Worm (Caenorhabditis elegans) whole organism, young adult: ENCODE measurements around the gene C39E9.8.

Experiments
- B0035.1 ChIP-seq: sonication (generic microtip); optimal IDR thresholded peaks from 2 replicates; lab custom pipeline; 2016; ENCODE audit warnings: missing genetic modification characterization, mild to moderate bottlenecking, missing compliant biosample characterization, missing genotype, missing genetic modification reagents
- F10E7.11 ChIP-seq: sonication (generic microtip); optimal IDR thresholded peaks from 2 replicates; lab custom pipeline; 2017; ENCODE audit warnings: mild to moderate bottlenecking, missing genetic modification characterization, moderate library complexity, missing compliant biosample characterization
- F23B12.7 ChIP-seq: sonication (generic microtip); optimal IDR thresholded peaks from 2 replicates; lab custom pipeline; 2017; ENCODE audit warnings: missing genetic modification characterization, mild to moderate bottlenecking, missing compliant biosample characterization, antibody characterized with exemption, moderate library complexity; ENCODE audit not compliant: insufficient read depth
- F39B2.1 ChIP-seq: fragments of 200-800 bp; sonication (Bioruptor generic); IDR thresholded peaks from 2 replicates; pipeline ENCODE4 v1.3.6; 2022; ENCODE audit warnings: missing genetic modification reagents, missing genetic modification characterization, missing compliant biosample characterization
- F52B5.7 ChIP-seq: sonication (generic microtip); optimal IDR thresholded peaks from 2 replicates; lab custom pipeline; 2016; ENCODE audit warnings: mild to moderate bottlenecking, missing genetic modification characterization, missing compliant biosample characterization
- K11D2.4 ChIP-seq: fragments of 200-800 bp; sonication (Bioruptor generic); IDR thresholded peaks from 2 replicates; pipeline ENCODE4 v1.3.6; 2022; ENCODE audit warnings: missing genetic modification reagents, missing genetic modification characterization, missing compliant biosample characterization
- T07F8.4 ChIP-seq: sonication (generic microtip); optimal IDR thresholded peaks from 2 replicates; lab custom pipeline; 2016; ENCODE audit warnings: mild to moderate bottlenecking, missing genetic modification characterization, moderate library complexity, missing compliant biosample characterization
- Y56A3A.18 ChIP-seq: fragments of 200-800 bp; sonication (Bioruptor generic); IDR thresholded peaks from 2 replicates; pipeline ENCODE4 v1.3.6; 2022; ENCODE audit warnings: missing genetic modification reagents, missing genetic modification characterization, missing compliant biosample characterization
- attf-5 ChIP-seq: fragments of 200-800 bp; sonication (Bioruptor generic); optimal IDR thresholded peaks from 2 replicates; lab custom pipeline; 2018; ENCODE audit warnings: mild to moderate bottlenecking, missing genetic modification characterization, missing compliant biosample characterization
- bed-2 ChIP-seq: fragments of 200-800 bp; sonication (Bioruptor generic); IDR thresholded peaks from 2 replicates; pipeline ENCODE4 v1.3.6; 2022; ENCODE audit warnings: missing genetic modification reagents, missing genetic modification characterization, missing compliant biosample characterization
- ccch-3 ChIP-seq: fragments of 200-800 bp; sonication (Bioruptor generic); optimal IDR thresholded peaks from 2 replicates; lab custom pipeline; 2018; ENCODE audit warnings: mild to moderate bottlenecking, missing genetic modification characterization, missing compliant biosample characterization
- chd-7 ChIP-seq: sonication (generic microtip); optimal IDR thresholded peaks from 2 replicates; lab custom pipeline; 2016; ENCODE audit warnings: mild to moderate bottlenecking, missing genetic modification characterization, moderate library complexity, missing compliant biosample characterization
- die-1 ChIP-seq: sonication (generic microtip); optimal IDR thresholded peaks from 2 replicates; lab custom pipeline; 2016; ENCODE audit warnings: missing genotype, mild to moderate bottlenecking, missing genetic modification characterization, missing compliant biosample characterization
- dox-1 ChIP-seq: fragments of 200-800 bp; sonication (Bioruptor generic); IDR thresholded peaks from 2 replicates; pipeline ENCODE4 v1.3.6; 2022; ENCODE audit warnings: missing genetic modification reagents, missing genetic modification characterization, missing compliant biosample characterization
- efl-1 ChIP-seq: fragments of 150-350 bp; optimal IDR thresholded peaks from 2 replicates; lab custom pipeline; 2014; ENCODE audit warnings: missing biosample characterization, missing genetic modification reagents, missing genetic modification characterization
- fkh-3 ChIP-seq: sonication (generic microtip); optimal IDR thresholded peaks from 2 replicates; lab custom pipeline; 2016; ENCODE audit warnings: mild to moderate bottlenecking, missing genetic modification characterization, missing compliant biosample characterization
- hlh-12 ChIP-seq: sonication (generic microtip); optimal IDR thresholded peaks from 2 replicates; lab custom pipeline; 2016; ENCODE audit warnings: missing genetic modification characterization, missing compliant biosample characterization
- hlh-26 ChIP-seq: fragments of 200-800 bp; sonication (Bioruptor generic); conservative IDR thresholded peaks from 2 replicates; pipeline ENCODE4 v1.3.6; 2022; ENCODE audit warnings: missing genetic modification reagents, missing genetic modification characterization, missing compliant biosample characterization
- lag-1 ChIP-seq: fragments of 200-800 bp; sonication (Bioruptor generic); IDR thresholded peaks from 2 replicates; pipeline ENCODE4 v1.3.6; 2022; ENCODE audit warnings: missing genetic modification reagents, missing genetic modification characterization, missing compliant biosample characterization
- lin-26 ChIP-seq: fragments of 200-800 bp; sonication (Bioruptor generic); IDR thresholded peaks from 2 replicates; pipeline ENCODE4 v1.3.6; 2022; ENCODE audit warnings: missing genetic modification reagents, missing genetic modification characterization, missing compliant biosample characterization
- lin-40 ChIP-seq: sonication (generic microtip); optimal IDR thresholded peaks from 2 replicates; lab custom pipeline; 2016; ENCODE audit warnings: missing genetic modification characterization, mild to moderate bottlenecking, missing compliant biosample characterization, missing genotype, missing genetic modification reagents
- madf-3 ChIP-seq: fragments of 200-800 bp; sonication (Bioruptor generic); IDR thresholded peaks from 2 replicates; pipeline ENCODE4 v1.3.6; 2022; ENCODE audit warnings: missing genetic modification reagents, missing genetic modification characterization, missing compliant biosample characterization
- madf-6 ChIP-seq: fragments of 200-800 bp; sonication (Bioruptor generic); IDR thresholded peaks from 2 replicates; pipeline ENCODE4 v1.3.6; 2022; ENCODE audit warnings: missing genetic modification reagents, missing genetic modification characterization, missing compliant biosample characterization
- mel-28 ChIP-seq: sonication (generic microtip); optimal IDR thresholded peaks from 2 replicates; lab custom pipeline; 2016; ENCODE audit warnings: borderline replicate concordance, mild to moderate bottlenecking, missing genetic modification characterization, missing compliant biosample characterization
- nhr-179 ChIP-seq: sonication (generic microtip); optimal IDR thresholded peaks from 2 replicates; lab custom pipeline; 2016; ENCODE audit warnings: mild to moderate bottlenecking, missing genetic modification characterization, missing compliant biosample characterization
- rec-8 ChIP-seq, 2 experiments: sonication (generic microtip); optimal IDR thresholded peaks; 2 replicates each; lab custom pipeline; 2016; ENCODE audit warnings: mild to moderate bottlenecking in 2 of 2, missing genetic modification characterization in 2 of 2, missing genetic modification reagents in 2 of 2, missing genotype in 2 of 2, missing biosample characterization in 1 of 2, missing compliant biosample characterization in 1 of 2, moderate library complexity in 1 of 2
- rpc-1 ChIP-seq, 2 experiments: fragments of 150-350 bp in 1 of 2; sonication (generic microtip) in 1 of 2; optimal IDR thresholded peaks; 2 replicates each; lab custom pipeline; 2014 to 2018; ENCODE audit warnings: missing biosample characterization in 1 of 2, missing genetic modification characterization in 1 of 2, missing genetic modification reagents in 1 of 2, missing genotype in 1 of 2
- sea-2 ChIP-seq: fragments of 200-800 bp; sonication (Bioruptor generic); IDR thresholded peaks from 2 replicates; pipeline ENCODE4 v1.3.6; 2022; ENCODE audit warnings: missing genetic modification characterization, missing compliant biosample characterization
- snpc-1.1 ChIP-seq: sonication (generic microtip); optimal IDR thresholded peaks from 2 replicates; lab custom pipeline; 2017; ENCODE audit warnings: missing genetic modification characterization, mild to moderate bottlenecking, missing compliant biosample characterization, antibody characterized with exemption, moderate library complexity, missing genotype, missing genetic modification reagents; ENCODE audit not compliant: insufficient read depth
- snpc-4 ChIP-seq, 5 experiments: fragments of 150-350 bp in 1 of 5; sonication (generic microtip) in 4 of 5; optimal IDR thresholded peaks; 2 replicates each; lab custom pipeline; 2014 to 2018; ENCODE audit warnings: missing genetic modification characterization in 5 of 5, missing biosample characterization in 3 of 5, antibody characterized with exemption in 2 of 5, mild to moderate bottlenecking in 2 of 5, missing compliant biosample characterization in 2 of 5, missing genotype in 2 of 5, moderate library complexity in 2 of 5, missing genetic modification reagents in 1 of 5
- somi-1 ChIP-seq: fragments of 200-800 bp; sonication (Bioruptor generic); optimal IDR thresholded peaks from 2 replicates; lab custom pipeline; 2018; ENCODE audit warnings: mild to moderate bottlenecking, missing genetic modification characterization, missing compliant biosample characterization
- tbp1 ChIP-seq: fragments of 200-800 bp; sonication (Bioruptor generic); optimal IDR thresholded peaks from 2 replicates; lab custom pipeline; 2018; ENCODE audit warnings: mild to moderate bottlenecking, missing genetic modification characterization, missing compliant biosample characterization
- zim-3 ChIP-seq: sonication (generic microtip); optimal IDR thresholded peaks from 2 replicates; lab custom pipeline; 2017; ENCODE audit warnings: mild to moderate bottlenecking, missing genetic modification characterization, moderate library complexity, missing compliant biosample characterization
- ztf-22 ChIP-seq: fragments of 200-800 bp; sonication (Bioruptor generic); optimal IDR thresholded peaks from 2 replicates; lab custom pipeline; 2018; ENCODE audit warnings: mild to moderate bottlenecking, missing genetic modification characterization, moderate library complexity, missing compliant biosample characterization
- ztf-25 ChIP-seq: fragments of 200-800 bp; sonication (Bioruptor generic); IDR thresholded peaks from 2 replicates; pipeline ENCODE4 v1.3.6; 2022; ENCODE audit warnings: missing genetic modification reagents, missing genetic modification characterization, missing compliant biosample characterization
- ztf-26 ChIP-seq: sonication (generic microtip); optimal IDR thresholded peaks from 2 replicates; lab custom pipeline; 2017; ENCODE audit warnings: missing genetic modification characterization, missing compliant biosample characterization

Gene C39E9.8

DNA sequence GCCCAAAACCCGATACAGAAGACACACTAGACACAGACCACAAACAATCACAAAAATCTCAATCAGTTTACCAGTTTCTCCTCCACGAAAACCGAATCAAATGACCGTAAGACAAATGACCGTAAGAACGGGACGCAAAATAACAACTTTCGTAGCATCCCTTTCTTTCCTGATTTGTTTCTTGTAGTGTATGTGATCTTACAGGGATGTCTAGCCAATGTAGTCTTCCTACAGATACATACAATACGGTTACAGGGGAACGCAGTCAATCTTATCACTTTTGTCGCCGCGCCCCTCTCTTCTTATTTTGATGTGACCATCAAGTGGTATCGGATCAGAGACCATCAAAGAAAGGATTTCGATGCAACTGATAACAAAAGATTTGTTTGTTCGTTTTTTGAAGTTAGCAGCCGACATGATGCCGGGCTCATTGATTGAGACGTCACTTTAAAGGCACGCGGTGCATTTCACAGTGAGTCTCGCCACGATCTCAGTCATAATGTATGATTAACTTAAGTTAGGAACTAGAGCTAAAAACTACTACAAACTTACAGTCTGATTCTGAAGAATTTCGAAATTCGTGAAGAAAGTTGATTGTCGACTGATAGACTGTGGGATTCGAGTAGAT, 3.5 kb upstream of the C39E9.8 start:
- TF ChIP-seq sea-2 (GFP tag; lab: Robert Waterston, UW) (no peak), somi-1 (GFP tag; lab: Kevin White, UChicago) (peak; percentile 17), lin-26 (GFP tag; lab: Robert Waterston, UW) (peak; percentile 47; the same call in 1 of the 2 replicates), hlh-26 (GFP tag; lab: Robert Waterston, UW) (no peak), snpc-1.1 (tag; lab: Kevin White, UChicago) (no peak), B0035.1 (no peak), snpc-4 (GFP tag; optimal IDR thresholded peaks at IDR 0.05; lab: Kevin White, UChicago) (no peak), snpc-4 (tag; optimal IDR thresholded peaks at IDR 0.05; lab: Kevin White, UChicago) (peak in 3 of 4 experiments; percentile 14 to 79 (median 62)), madf-6 (GFP tag; lab: Robert Waterston, UW) (no peak)

DNA sequence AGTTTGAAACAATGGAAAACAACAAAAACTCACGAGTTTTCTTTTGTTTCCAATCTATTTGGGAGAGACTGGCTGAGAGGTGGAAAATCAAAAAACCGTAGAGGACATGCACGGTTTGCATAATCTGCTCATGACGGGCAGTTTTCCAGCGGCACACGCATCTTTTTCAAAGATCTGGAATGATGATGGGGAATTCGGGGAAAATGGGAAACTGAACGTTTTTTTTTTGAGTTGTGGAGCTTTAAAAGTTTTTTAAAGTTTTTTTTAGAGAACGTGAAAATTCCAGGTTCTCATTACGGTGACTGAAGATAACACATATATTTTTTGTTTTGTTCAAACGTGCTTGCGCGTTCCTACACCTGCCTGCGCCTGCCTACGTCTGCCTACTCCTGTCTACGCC, 2.6 kb upstream of the C39E9.8 start, which contains the start of gene C39E9.7:
Gene C39E9.7, minus strand, starts transcription at position 101 of the 400 bp plus-strand sequence.
- TF ChIP-seq bed-2 (no peak), Y56A3A.18 (GFP tag; lab: Robert Waterston, UW) (no peak)
- TF ChIP-seq, all 124 proteins: peak for 0

DNA sequence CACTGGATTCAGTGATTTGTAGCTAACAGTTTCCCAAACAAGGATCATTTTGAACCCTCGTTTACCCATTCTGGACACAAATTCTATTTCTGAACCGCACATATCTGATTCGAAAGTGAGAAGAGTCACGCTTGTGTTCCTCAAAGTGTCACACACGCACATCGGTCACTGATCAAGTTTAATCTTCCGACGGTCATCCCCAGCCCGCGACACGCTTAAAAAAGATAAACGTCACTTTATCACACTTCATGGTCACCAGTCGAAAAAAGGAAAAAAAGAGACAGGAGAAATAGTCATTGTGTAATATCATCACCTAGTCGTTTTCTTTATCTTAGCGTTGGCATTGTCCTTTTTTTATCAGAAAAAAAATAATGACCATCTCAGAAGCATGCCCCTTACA, 1.6 kb upstream of the C39E9.8 start:
- TF ChIP-seq lin-40 (tag; lab: Kevin White, UChicago) (peak; percentile 17), Y56A3A.18 (GFP tag; lab: Robert Waterston, UW) (no peak), rpc-1 (optimal IDR thresholded peaks at IDR 0.05; lab: Kevin White, UChicago) (no peak), rpc-1 (tag; optimal IDR thresholded peaks at IDR 0.05; lab: Kevin White, UChicago) (no peak), ztf-25 (no peak), dox-1 (GFP tag; lab: Robert Waterston, UW) (no peak), F10E7.11 (tag; lab: Kevin White, UChicago) (no peak), chd-7 (tag; lab: Kevin White, UChicago) (peak; percentile 33), die-1 (peak; percentile 63), F39B2.1 (no peak), rec-8 (tag; optimal IDR thresholded peaks at IDR 0.05; lab: Kevin White, UChicago) (no peak), zim-3 (tag; lab: Kevin White, UChicago) (no peak), attf-5 (no peak), madf-3 (GFP tag; lab: Robert Waterston, UW) (no peak), K11D2.4 (GFP tag; lab: Robert Waterston, UW) (0 out of 2 replicates have a peak, but pooled peaks have one; percentile 30), somi-1 (GFP tag; lab: Kevin White, UChicago) (peak; percentile 17), ztf-26 (tag; lab: Kevin White, UChicago) (peak; percentile 78), mel-28 (tag; lab: Kevin White, UChicago) (no peak), F52B5.7 (tag; lab: Kevin White, UChicago) (no peak)

DNA sequence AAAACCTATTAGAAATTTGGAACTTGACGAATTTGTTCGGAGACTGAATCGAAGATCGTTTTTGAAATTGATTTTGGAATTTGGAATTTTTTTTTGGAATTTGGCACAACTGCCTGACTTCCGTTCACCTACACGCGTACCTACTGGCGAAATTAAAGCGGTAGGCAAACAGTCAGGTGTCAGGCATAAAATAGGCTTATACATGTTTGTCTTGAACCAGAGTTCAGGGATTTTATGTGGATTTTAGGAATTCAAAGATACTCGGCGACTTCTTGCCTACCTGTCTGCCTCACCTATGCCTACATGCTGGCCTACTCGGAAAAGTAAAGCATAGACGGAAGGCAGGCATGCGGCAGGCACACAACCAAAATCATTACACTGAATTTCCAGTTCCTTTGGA, 904 bp upstream of the C39E9.8 start:
- TF ChIP-seq tbp1 (GFP tag; lab: Kevin White, UChicago) (no peak), T07F8.4 (no peak), fkh-3 (tag; lab: Kevin White, UChicago) (no peak), nhr-179 (tag; lab: Kevin White, UChicago) (no peak), ccch-3 (no peak), mel-28 (tag; lab: Kevin White, UChicago) (no peak), ztf-22 (GFP tag; lab: Kevin White, UChicago) (no peak), F23B12.7 (tag; lab: Kevin White, UChicago) (no peak), efl-1 (no peak), lag-1 (GFP tag; lab: Robert Waterston, UW) (no peak), hlh-12 (tag; lab: Kevin White, UChicago) (no peak), snpc-1.1 (tag; lab: Kevin White, UChicago) (no peak)
